Worm (Caenorhabditis elegans) whole organism, L2 larva: ENCODE measurements around the gene M04D8.8.

Experiments
- F13H6.1 ChIP-seq: sonication (generic microtip); optimal IDR thresholded peaks from 2 replicates; lab custom pipeline; 2016; ENCODE audit warnings: missing genetic modification characterization, missing compliant biosample characterization
- Y55F3AM.14 ChIP-seq: fragments of 200-800 bp; sonication (Bioruptor generic); optimal IDR thresholded peaks from 2 replicates; lab custom pipeline; 2018; ENCODE audit warnings: mild to moderate bottlenecking, missing genetic modification characterization, missing compliant biosample characterization
- ZK546.5 ChIP-seq: sonication (generic microtip); optimal IDR thresholded peaks from 2 replicates; lab custom pipeline; 2017; ENCODE audit warnings: missing biosample characterization, missing genetic modification characterization
- alr-1 ChIP-seq: fragments of 150-350 bp; optimal IDR thresholded peaks from 2 replicates; lab custom pipeline; 2014; ENCODE audit warnings: missing biosample characterization, missing genetic modification characterization
- ama-1 ChIP-seq: fragments of 150-350 bp; optimal IDR thresholded peaks from 2 replicates; lab custom pipeline; 2018; ENCODE audit warnings: inconsistent platforms
- blmp-1 ChIP-seq: sonication (generic microtip); optimal IDR thresholded peaks from 2 replicates; lab custom pipeline; 2017; ENCODE audit warnings: missing genetic modification characterization, mild to moderate bottlenecking, missing compliant biosample characterization, antibody characterized with exemption, moderate library complexity; ENCODE audit not compliant: insufficient read depth
- ceh-16 ChIP-seq: fragments of 150-350 bp; optimal IDR thresholded peaks from 2 replicates; lab custom pipeline; 2014; ENCODE audit warnings: missing biosample characterization, missing genetic modification characterization
- egl-27 ChIP-seq: sonication (generic microtip); optimal IDR thresholded peaks from 3 replicates; lab custom pipeline; 2017; ENCODE audit warnings: missing biosample characterization, missing genetic modification reagents, missing genetic modification characterization
- elt-1 ChIP-seq: fragments of 150-350 bp; optimal IDR thresholded peaks from 2 replicates; lab custom pipeline; 2014; ENCODE audit warnings: missing biosample characterization, missing genetic modification characterization
- fos-1 ChIP-seq: fragments of 150-350 bp; optimal IDR thresholded peaks from 2 replicates; lab custom pipeline; 2014; ENCODE audit warnings: missing biosample characterization, missing genetic modification characterization
- gmeb-1 ChIP-seq: fragments of 150-350 bp; optimal IDR thresholded peaks from 2 replicates; lab custom pipeline; 2014; ENCODE audit warnings: missing biosample characterization, missing genetic modification characterization
- lin-13 ChIP-seq: fragments of 150-350 bp; optimal IDR thresholded peaks from 2 replicates; lab custom pipeline; 2014; ENCODE audit warnings: missing biosample characterization, missing genetic modification reagents, missing genetic modification characterization
- lsy-2 ChIP-seq, 2 experiments: fragments of 150-350 bp in 1 of 2; sonication (generic microtip) in 1 of 2; optimal IDR thresholded peaks; 2 replicates each; lab custom pipeline; 2014 to 2017; ENCODE audit warnings: missing biosample characterization in 2 of 2, missing genetic modification characterization in 2 of 2
- mab-5 ChIP-seq: fragments of 150-350 bp; optimal IDR thresholded peaks from 2 replicates; lab custom pipeline; 2014; ENCODE audit warnings: missing biosample characterization, missing genetic modification characterization
- mdl-1 ChIP-seq, 2 experiments: fragments of 150-350 bp in 1 of 2; sonication (generic microtip) in 1 of 2; optimal IDR thresholded peaks; 2 replicates each; lab custom pipeline; 2017; ENCODE audit warnings: missing biosample characterization in 2 of 2, missing genetic modification characterization in 2 of 2
- nhr-10 ChIP-seq: sonication (generic microtip); optimal IDR thresholded peaks from 2 replicates; lab custom pipeline; 2017; ENCODE audit warnings: missing biosample characterization, missing genetic modification characterization
- nhr-12 ChIP-seq: fragments of 150-350 bp; optimal IDR thresholded peaks from 2 replicates; lab custom pipeline; 2014; ENCODE audit warnings: missing biosample characterization, missing genetic modification characterization
- nhr-129 ChIP-seq: fragments of 150-350 bp; optimal IDR thresholded peaks from 2 replicates; lab custom pipeline; 2014; ENCODE audit warnings: missing biosample characterization, missing genetic modification characterization
- nhr-21 ChIP-seq: fragments of 150-350 bp; optimal IDR thresholded peaks from 2 replicates; lab custom pipeline; 2014; ENCODE audit warnings: missing biosample characterization, missing genetic modification characterization
- nhr-23 ChIP-seq: fragments of 150-350 bp; optimal IDR thresholded peaks from 2 replicates; lab custom pipeline; 2014; ENCODE audit warnings: missing biosample characterization, missing genetic modification reagents, missing genetic modification characterization
- nhr-237 ChIP-seq: fragments of 150-350 bp; optimal IDR thresholded peaks from 2 replicates; lab custom pipeline; 2014; ENCODE audit warnings: missing biosample characterization, missing genetic modification characterization
- nhr-25 ChIP-seq: fragments of 150-350 bp; sonication (generic microtip); optimal IDR thresholded peaks from 3 replicates; lab custom pipeline; 2014; ENCODE audit warnings: missing biosample characterization, missing genetic modification characterization
- nhr-77 ChIP-seq: fragments of 150-350 bp; optimal IDR thresholded peaks from 2 replicates; lab custom pipeline; 2014; ENCODE audit warnings: missing biosample characterization, missing genetic modification characterization
- peb-1 ChIP-seq: fragments of 150-350 bp; optimal IDR thresholded peaks from 2 replicates; lab custom pipeline; 2014; ENCODE audit warnings: missing biosample characterization, missing genetic modification characterization
- sem-4 ChIP-seq: fragments of 150-350 bp; optimal IDR thresholded peaks from 2 replicates; lab custom pipeline; 2014; ENCODE audit warnings: missing biosample characterization, missing genetic modification reagents, missing genetic modification characterization
- skn-1 ChIP-seq: sonication (generic microtip); optimal IDR thresholded peaks from 2 replicates; lab custom pipeline; 2017; ENCODE audit warnings: missing biosample characterization, missing genetic modification characterization
- sma-3 ChIP-seq: sonication (generic microtip); optimal IDR thresholded peaks from 2 replicates; lab custom pipeline; 2016; ENCODE audit warnings: missing genetic modification reagents, missing genetic modification characterization, missing compliant biosample characterization
- sma-9 ChIP-seq, 2 experiments: fragments of 150-350 bp in 1 of 2; sonication (generic microtip) in 1 of 2; optimal IDR thresholded peaks; 2 replicates each; lab custom pipeline; 2014 to 2016; ENCODE audit warnings: missing genetic modification characterization in 2 of 2, mild to moderate bottlenecking in 1 of 2, missing biosample characterization in 1 of 2, missing compliant biosample characterization in 1 of 2, missing genetic modification reagents in 1 of 2, moderate library complexity in 1 of 2
- snpc-4 ChIP-seq: fragments of 150-350 bp; optimal IDR thresholded peaks from 2 replicates; lab custom pipeline; 2014; ENCODE audit warnings: missing biosample characterization, missing genetic modification characterization
- unc-39 ChIP-seq: fragments of 150-350 bp; optimal IDR thresholded peaks from 2 replicates; lab custom pipeline; 2014; ENCODE audit warnings: missing biosample characterization, missing genetic modification characterization
- unc-55 ChIP-seq: fragments of 150-350 bp; sonication (generic microtip); optimal IDR thresholded peaks from 3 replicates; lab custom pipeline; 2014; ENCODE audit warnings: missing biosample characterization, missing genetic modification reagents, missing genetic modification characterization
- unc-62 ChIP-seq: fragments of 150-350 bp; optimal IDR thresholded peaks from 2 replicates; lab custom pipeline; 2014; ENCODE audit warnings: missing biosample characterization, missing genetic modification reagents, missing genetic modification characterization
- zag-1 ChIP-seq: fragments of 150-350 bp; optimal IDR thresholded peaks from 2 replicates; lab custom pipeline; 2014; ENCODE audit warnings: missing biosample characterization, missing genetic modification characterization

Gene M04D8.8

ce11 chrIII:10001060-10001459 is 32.9 kb upstream of the M04D8.8 start, which contains the start of gene C05B5.5:
Gene C05B5.5, plus strand, starts transcription at chrIII:10001360.
- TF ChIP-seq sem-4 (tag; lab: Kevin White, UChicago), result no peak
- no peak for TF ChIP-seq snpc-4 (tag; lab: Kevin White, UChicago)
- TF ChIP-seq fos-1 (tag; lab: Kevin White, UChicago), result peak; percentile 31

- TF ChIP-seq alr-1, result no peak
- TF ChIP-seq nhr-77 (tag; lab: Kevin White, UChicago), result no peak
- TF ChIP-seq Y55F3AM.14 (GFP tag; lab: Kevin White, UChicago), result no peak
- no peak for TF ChIP-seq skn-1 (tag; lab: Kevin White, UChicago)
Observed at ce11 chrIII:10004213-10004612, 29.8 kb upstream of the M04D8.8 start, which contains the start of gene C05B5.11. Gene C05B5.11, plus strand, starts transcription at chrIII:10004513.

ce11 chrIII:10006734-10007348 is 27.1 kb upstream of the M04D8.8 start, which contains the start of gene C05B5.8:
Gene C05B5.8, minus strand, starts transcription at chrIII:10006784.
- peak; percentile 33 for TF ChIP-seq sma-9 (GFP tag; optimal IDR thresholded peaks at IDR 0.05; lab: Kevin White, UChicago)
- no peak for TF ChIP-seq sma-9 (tag; optimal IDR thresholded peaks at IDR 0.05; lab: Kevin White, UChicago)
- no peak for TF ChIP-seq mdl-1 (tag; optimal IDR thresholded peaks at IDR 0.05; lab: Kevin White, UChicago)
- TF ChIP-seq lin-13, result no peak
- peak; percentile 86 for TF ChIP-seq nhr-25 (tag; lab: Kevin White, UChicago)
- TF ChIP-seq peb-1, result no peak
- TF ChIP-seq ceh-16 (tag; lab: Kevin White, UChicago), result peak; percentile 6
- TF ChIP-seq blmp-1 (tag; lab: Kevin White, UChicago), result peak; percentile 31
- TF ChIP-seq nhr-129 (tag; lab: Kevin White, UChicago), result peak; percentile 54
- TF ChIP-seq alr-1, result no peak
- no peak for TF ChIP-seq nhr-23 (tag; lab: Kevin White, UChicago)
- no peak for TF ChIP-seq nhr-12 (tag; lab: Kevin White, UChicago)
- TF ChIP-seq unc-55 (GFP tag; lab: Kevin White, UChicago), result no peak
- TF ChIP-seq nhr-77 (tag; lab: Kevin White, UChicago), result no peak
- no peak for TF ChIP-seq nhr-10 (tag; lab: Kevin White, UChicago)
- TF ChIP-seq nhr-237 (tag; lab: Kevin White, UChicago), result no peak
- peak; percentile 55 for TF ChIP-seq fos-1 (tag; lab: Kevin White, UChicago)
- TF ChIP-seq ama-1 (lab: Kevin White, UChicago), result no peak
- TF ChIP-seq sma-3, result peak; percentile 76
- TF ChIP-seq elt-1 (tag; lab: Kevin White, UChicago), result no peak
- TF ChIP-seq unc-39 (tag; lab: Kevin White, UChicago), result no peak
- TF ChIP-seq ZK546.5 (tag; lab: Kevin White, UChicago), result no peak
- TF ChIP-seq nhr-21, result peak; percentile 46

ce11 chrIII:10010117-10010516 is 23.9 kb upstream of the M04D8.8 start, which contains the start of gene fbxa-155:
Gene fbxa-155, minus strand, starts transcription at chrIII:10010217.
- no peak for TF ChIP-seq egl-27 (tag; lab: Kevin White, UChicago)
- TF ChIP-seq F13H6.1, result no peak
- TF ChIP-seq gmeb-1 (tag; lab: Kevin White, UChicago), result no peak
- TF ChIP-seq unc-39 (tag; lab: Kevin White, UChicago), result no peak
- TF ChIP-seq unc-55 (GFP tag; lab: Kevin White, UChicago), result no peak
- no peak for TF ChIP-seq sma-3
- TF ChIP-seq sma-9 (GFP tag; optimal IDR thresholded peaks at IDR 0.05; lab: Kevin White, UChicago), result no peak
- TF ChIP-seq sma-9 (tag; optimal IDR thresholded peaks at IDR 0.05; lab: Kevin White, UChicago), result no peak
- no peak for TF ChIP-seq unc-62 (GFP tag; lab: Kevin White, UChicago)
- no peak for TF ChIP-seq mab-5
- TF ChIP-seq nhr-129 (tag; lab: Kevin White, UChicago), result no peak
- TF ChIP-seq elt-1 (tag; lab: Kevin White, UChicago), result no peak

ce11 chrIII:10012136-10012535 is 21.8 kb upstream of the M04D8.8 start, which contains the start of gene C05B5.16:
Gene C05B5.16, plus strand, starts transcription at chrIII:10012436.
- TF ChIP-seq nhr-25 (tag; lab: Kevin White, UChicago) (no peak), elt-1 (tag; lab: Kevin White, UChicago) (no peak), nhr-21 (no peak), lsy-2 (tag; optimal IDR thresholded peaks at IDR 0.05; lab: Kevin White, UChicago) (no peak), unc-39 (tag; lab: Kevin White, UChicago) (no peak), nhr-77 (tag; lab: Kevin White, UChicago) (no peak), unc-62 (GFP tag; lab: Kevin White, UChicago) (no peak), zag-1 (tag; lab: Kevin White, UChicago) (no peak)
- TF ChIP-seq, all 48 proteins: peak for 0
